Fruit fly (Drosophila melanogaster): ENCODE data around the gene CG15601.

Gene CG15601

dm6 chrX:15733995-15734394 is 23.5 kb downstream of the CG15601 start, which contains the start of the genes CG12379 and MagR (continued):
- TF ChIP-seq lov (optimal IDR thresholded peaks at IDR 0.05) (no peak), lov (GFP tag; IDR thresholded peaks at IDR 0.05) (no peak), Sry-δ (GFP tag; optimal IDR thresholded peaks at IDR 0.05) (peak; percentile 85), BEAF-32 (GFP tag; optimal IDR thresholded peaks at IDR 0.05) (peak; percentile 91), CG10209 (GFP tag; optimal IDR thresholded peaks at IDR 0.05) (no peak), ftz-f1 (GFP tag; optimal IDR thresholded peaks at IDR 0.05) (no peak), bigmax (GFP tag; optimal IDR thresholded peaks at IDR 0.05) (no peak), bbx (GFP tag; IDR thresholded peaks at IDR 0.05; ENCODE audit: partially characterized antibody) (peak; percentile 60), phol (tag; optimal IDR thresholded peaks at IDR 0.05) (peak; percentile 74), Taf1 (GFP tag; IDR thresholded peaks at IDR 0.05) (peak; percentile 30; the same call in 1 of the 2 replicates), Dek (tag; optimal IDR thresholded peaks at IDR 0.05) (no peak), D19A (tag; optimal IDR thresholded peaks at IDR 0.05) (peak; percentile 17), dan (GFP tag; IDR thresholded peaks at IDR 0.05) (no peak), CG4360 (GFP tag; IDR thresholded peaks at IDR 0.05) (no peak), ara (GFP tag; IDR thresholded peaks at IDR 0.05) (0 out of 2 replicates have a peak, but pooled peaks have one; percentile 38), al (GFP tag; IDR thresholded peaks at IDR 0.05) (peak; percentile 65), gcm2 (GFP tag; optimal IDR thresholded peaks at IDR 0.05) (peak; percentile 5), ato (GFP tag; IDR thresholded peaks at IDR 0.05; ENCODE audit: partially characterized antibody) (0 out of 2 replicates have a peak, but pooled peaks have one; percentile 31), ham (GFP tag; IDR thresholded peaks at IDR 0.05) (no peak), CG10431 (GFP tag; optimal IDR thresholded peaks at IDR 0.05) (no peak), cg (GFP tag; optimal IDR thresholded peaks at IDR 0.05) (no peak), shn (GFP tag; optimal IDR thresholded peaks at IDR 0.05) (peak; percentile 7), CG17186 (GFP tag; optimal IDR thresholded peaks at IDR 0.05) (peak; percentile 7), CG3163 (GFP tag; optimal IDR thresholded peaks at IDR 0.05) (no peak), tna (GFP tag; IDR thresholded peaks at IDR 0.05; ENCODE audit: partially characterized antibody) (no peak), dati (GFP tag; IDR thresholded peaks at IDR 0.05) (no peak), Stat92E (GFP tag; optimal IDR thresholded peaks at IDR 0.05) (no peak), mirr (GFP tag; optimal IDR thresholded peaks at IDR 0.05) (peak; percentile 24), rib (GFP tag; IDR thresholded peaks at IDR 0.05) (no peak), Hr39 (optimal IDR thresholded peaks at IDR 0.05) (no peak), Lim3 (GFP tag; IDR thresholded peaks at IDR 0.05) (no peak), seq (GFP tag; IDR thresholded peaks at IDR 0.05) (no peak), jumu (GFP tag; optimal IDR thresholded peaks at IDR 0.05) (peak; percentile 52), CG11093 (GFP tag; IDR thresholded peaks at IDR 0.05) (no peak), hb (GFP tag; IDR thresholded peaks at IDR 0.05; ENCODE audit: partially characterized antibody) (peak; percentile 70; the same call in 1 of the 3 replicates), CG30020 (tag; optimal IDR thresholded peaks at IDR 0.05) (peak; percentile 75), CG15696 (tag; optimal IDR thresholded peaks at IDR 0.05) (peak; percentile 59), gem (tag; optimal IDR thresholded peaks at IDR 0.05) (no peak), TFAM (GFP tag; optimal IDR thresholded peaks at IDR 0.05) (no peak), zfh1 (GFP tag; IDR thresholded peaks at IDR 0.05) (0 out of 3 replicates have a peak, but pooled peaks have one; percentile 6), klu (GFP tag; IDR thresholded peaks at IDR 0.05) (peak; percentile 48; the same call in 1 of the 2 replicates), cato (GFP tag; optimal IDR thresholded peaks at IDR 0.05; ENCODE audit: borderline replicate concordance) (no peak), CG1024 (GFP tag; IDR thresholded peaks at IDR 0.05) (no peak), Atf6 (GFP tag; IDR thresholded peaks at IDR 0.05) (peak; percentile 59; the same call in 1 of the 2 replicates), Camta (GFP tag; optimal IDR thresholded peaks at IDR 0.05) (peak; percentile 55), nau (GFP tag; optimal IDR thresholded peaks at IDR 0.05) (no peak), toy (GFP tag; IDR thresholded peaks at IDR 0.05) (no peak), CG31388 (GFP tag; optimal IDR thresholded peaks at IDR 0.05) (no peak), YL-1 (GFP tag; optimal IDR thresholded peaks at IDR 0.05) (peak; percentile 20), CG4854 (GFP tag; optimal IDR thresholded peaks at IDR 0.05) (no peak), lmd (GFP tag; IDR thresholded peaks at IDR 0.05) (peak; percentile 62), B-H2 (GFP tag; optimal IDR thresholded peaks at IDR 0.05) (peak; percentile 73)

All from whole organism, embryonic.